Worm (Caenorhabditis elegans) whole organism, young adult: ENCODE results near the gene unc-53.

ENCODE experiments used
- B0035.1 ChIP-seq: sonication (generic microtip); optimal IDR thresholded peaks from 2 replicates; lab custom pipeline; 2016; ENCODE audit warnings: missing genetic modification characterization, mild to moderate bottlenecking, missing compliant biosample characterization, missing genotype, missing genetic modification reagents
- F22D6.2 ChIP-seq: sonication (generic microtip); optimal IDR thresholded peaks from 2 replicates; lab custom pipeline; 2016; ENCODE audit warnings: mild to moderate bottlenecking, missing genetic modification characterization, missing compliant biosample characterization
- F39B2.1 ChIP-seq: fragments of 200-800 bp; sonication (Bioruptor generic); IDR thresholded peaks from 2 replicates; pipeline ENCODE4 v1.3.6; 2022; ENCODE audit warnings: missing genetic modification reagents, missing genetic modification characterization, missing compliant biosample characterization
- F52B5.7 ChIP-seq: sonication (generic microtip); optimal IDR thresholded peaks from 2 replicates; lab custom pipeline; 2016; ENCODE audit warnings: mild to moderate bottlenecking, missing genetic modification characterization, missing compliant biosample characterization
- F55B11.4 ChIP-seq: sonication (generic microtip); optimal IDR thresholded peaks from 2 replicates; lab custom pipeline; 2016; ENCODE audit warnings: missing compliant biosample characterization, missing genetic modification characterization, borderline replicate concordance; ENCODE audit not compliant: insufficient read depth
- Y79H2A.3 ChIP-seq: fragments of 200-800 bp; sonication (Bioruptor generic); conservative IDR thresholded peaks from 2 replicates; pipeline ENCODE4 v1.3.6; 2022; ENCODE audit warnings: missing genetic modification reagents, missing genetic modification characterization, missing compliant biosample characterization
- ama-1 ChIP-seq, 3 experiments: fragments of 150-350 bp in 1 of 3; sonication (generic microtip) in 2 of 3; optimal IDR thresholded peaks; 2 replicates each; lab custom pipeline; 2014 to 2018; ENCODE audit warnings: missing biosample characterization in 2 of 3, missing genetic modification characterization in 2 of 3, missing genetic modification reagents in 2 of 3
- bed-1 ChIP-seq: fragments of 200-800 bp; sonication (Bioruptor generic); IDR thresholded peaks from 2 replicates; pipeline ENCODE4 v1.3.6; 2022; ENCODE audit warnings: missing genetic modification reagents, missing genetic modification characterization, missing compliant biosample characterization
- ceh-27 ChIP-seq: fragments of 200-800 bp; sonication (Bioruptor generic); optimal IDR thresholded peaks from 2 replicates; lab custom pipeline; 2018; ENCODE audit warnings: mild to moderate bottlenecking, missing genetic modification characterization, moderate library complexity, missing compliant biosample characterization
- ceh-79 ChIP-seq: sonication (generic microtip); optimal IDR thresholded peaks from 2 replicates; lab custom pipeline; 2017; ENCODE audit warnings: mild to moderate bottlenecking, missing genetic modification characterization, missing compliant biosample characterization
- die-1 ChIP-seq: sonication (generic microtip); optimal IDR thresholded peaks from 2 replicates; lab custom pipeline; 2016; ENCODE audit warnings: missing genotype, mild to moderate bottlenecking, missing genetic modification characterization, missing compliant biosample characterization
- fkh-3 ChIP-seq: sonication (generic microtip); optimal IDR thresholded peaks from 2 replicates; lab custom pipeline; 2016; ENCODE audit warnings: mild to moderate bottlenecking, missing genetic modification characterization, missing compliant biosample characterization
- hlh-12 ChIP-seq: sonication (generic microtip); optimal IDR thresholded peaks from 2 replicates; lab custom pipeline; 2016; ENCODE audit warnings: missing genetic modification characterization, missing compliant biosample characterization
- hrde-1 ChIP-seq: sonication (generic microtip); optimal IDR thresholded peaks from 2 replicates; lab custom pipeline; 2016; ENCODE audit warnings: missing genetic modification characterization, mild to moderate bottlenecking, missing compliant biosample characterization, moderate library complexity, missing genotype, missing genetic modification reagents, borderline replicate concordance
- lag-1 ChIP-seq: fragments of 200-800 bp; sonication (Bioruptor generic); IDR thresholded peaks from 2 replicates; pipeline ENCODE4 v1.3.6; 2022; ENCODE audit warnings: missing genetic modification reagents, missing genetic modification characterization, missing compliant biosample characterization
- let-607 ChIP-seq, 2 experiments: fragments of 200-800 bp in 1 of 2; sonication (Bioruptor generic) in 1 of 2; sonication (generic microtip) in 1 of 2; optimal IDR thresholded peaks; 2 replicates each; lab custom pipeline; 2016 to 2018; ENCODE audit warnings: mild to moderate bottlenecking in 2 of 2, missing compliant biosample characterization in 2 of 2, missing genetic modification characterization in 2 of 2, moderate library complexity in 2 of 2, missing genotype in 1 of 2
- lin-35 ChIP-seq, 3 experiments: fragments of 150-350 bp in 2 of 3; sonication (generic microtip) in 1 of 3; optimal IDR thresholded peaks; 2 replicates each; lab custom pipeline; 2014 to 2018; ENCODE audit warnings: missing biosample characterization in 3 of 3, missing genetic modification characterization in 3 of 3, missing genetic modification reagents in 3 of 3
- lin-40 ChIP-seq: sonication (generic microtip); optimal IDR thresholded peaks from 2 replicates; lab custom pipeline; 2016; ENCODE audit warnings: missing genetic modification characterization, mild to moderate bottlenecking, missing compliant biosample characterization, missing genotype, missing genetic modification reagents
- madf-10 ChIP-seq: sonication (generic microtip); optimal IDR thresholded peaks from 2 replicates; lab custom pipeline; 2016; ENCODE audit warnings: mild to moderate bottlenecking, missing genetic modification characterization, missing compliant biosample characterization
- madf-8 ChIP-seq: fragments of 200-800 bp; sonication (Bioruptor generic); conservative IDR thresholded peaks from 2 replicates; pipeline ENCODE4 v1.3.6; 2022; ENCODE audit warnings: missing genetic modification reagents, missing genetic modification characterization, missing compliant biosample characterization
- nfya-1 ChIP-seq: sonication (generic microtip); optimal IDR thresholded peaks from 2 replicates; lab custom pipeline; 2017; ENCODE audit warnings: antibody characterized with exemption, missing compliant biosample characterization, missing genetic modification characterization, borderline replicate concordance; ENCODE audit not compliant: insufficient read depth
- nhr-179 ChIP-seq: sonication (generic microtip); optimal IDR thresholded peaks from 2 replicates; lab custom pipeline; 2016; ENCODE audit warnings: mild to moderate bottlenecking, missing genetic modification characterization, missing compliant biosample characterization
- nhr-27 ChIP-seq: fragments of 200-800 bp; sonication (Bioruptor generic); optimal IDR thresholded peaks from 2 replicates; lab custom pipeline; 2018; ENCODE audit warnings: mild to moderate bottlenecking, missing genetic modification characterization, moderate library complexity, missing compliant biosample characterization
- nhr-80 ChIP-seq: sonication (generic microtip); optimal IDR thresholded peaks from 2 replicates; lab custom pipeline; 2016; ENCODE audit warnings: missing genetic modification characterization, missing compliant biosample characterization
- pbrm-1 ChIP-seq: fragments of 200-800 bp; sonication (Bioruptor generic); IDR thresholded peaks from 2 replicates; pipeline ENCODE4 v1.3.6; 2022; ENCODE audit warnings: missing genetic modification reagents, missing genetic modification characterization, missing compliant biosample characterization
- pha-4 ChIP-seq: fragments of 150-350 bp; sonication (generic microtip); optimal IDR thresholded peaks from 2 replicates; lab custom pipeline; 2014; ENCODE audit warnings: missing biosample characterization, missing genetic modification reagents, missing genetic modification characterization
- sea-2 ChIP-seq: fragments of 200-800 bp; sonication (Bioruptor generic); IDR thresholded peaks from 2 replicates; pipeline ENCODE4 v1.3.6; 2022; ENCODE audit warnings: missing genetic modification characterization, missing compliant biosample characterization
- snpc-1.3 ChIP-seq: sonication (generic microtip); optimal IDR thresholded peaks from 2 replicates; lab custom pipeline; 2017; ENCODE audit warnings: missing genetic modification characterization, mild to moderate bottlenecking, missing compliant biosample characterization, antibody characterized with exemption, moderate library complexity, missing genotype, missing genetic modification reagents; ENCODE audit not compliant: insufficient read depth
- snpc-3.4 ChIP-seq: sonication (generic microtip); optimal IDR thresholded peaks from 2 replicates; lab custom pipeline; 2017; ENCODE audit warnings: missing genetic modification characterization, mild to moderate bottlenecking, missing compliant biosample characterization, antibody characterized with exemption, moderate library complexity, missing genotype, missing genetic modification reagents
- tlf-1 ChIP-seq: fragments of 200-800 bp; sonication (Bioruptor generic); optimal IDR thresholded peaks from 2 replicates; lab custom pipeline; 2018; ENCODE audit warnings: mild to moderate bottlenecking, missing genetic modification characterization, missing compliant biosample characterization
- unc-130 ChIP-seq: sonication (generic microtip); optimal IDR thresholded peaks from 2 replicates; lab custom pipeline; 2016; ENCODE audit warnings: missing genetic modification reagents, missing genetic modification characterization, missing compliant biosample characterization
- zim-3 ChIP-seq: sonication (generic microtip); optimal IDR thresholded peaks from 2 replicates; lab custom pipeline; 2017; ENCODE audit warnings: mild to moderate bottlenecking, missing genetic modification characterization, moderate library complexity, missing compliant biosample characterization
- ztf-28 ChIP-seq: fragments of 200-800 bp; sonication (Bioruptor generic); IDR thresholded peaks from 2 replicates; pipeline ENCODE4 v1.3.6; 2022; ENCODE audit warnings: missing genetic modification reagents, missing genetic modification characterization, missing compliant biosample characterization

The unc-53 gene

DNA sequence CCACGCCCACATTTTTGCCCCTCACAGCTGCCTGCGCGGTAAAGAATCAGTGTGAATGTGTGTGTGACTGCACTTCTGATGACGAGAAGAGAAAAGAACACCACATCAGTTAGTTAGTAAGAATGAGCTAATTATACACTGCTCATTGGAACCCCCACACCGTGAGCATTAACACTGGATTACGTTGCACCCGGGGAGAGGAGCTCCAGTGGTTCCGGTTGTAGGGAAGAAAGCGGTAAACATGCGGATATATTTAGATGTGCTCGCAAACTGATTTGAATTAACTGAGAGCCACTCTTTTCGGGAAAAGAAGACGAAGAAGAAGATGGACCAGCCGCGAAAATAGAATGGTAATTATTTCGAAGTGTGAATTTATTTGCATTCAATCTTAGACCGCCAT, 2.5 kb downstream of the unc-53 start:
- TF ChIP-seq ztf-28 (GFP tag; lab: Robert Waterston, UW): no peak
- TF ChIP-seq ama-1 (optimal IDR thresholded peaks at IDR 0.05; lab: Kevin White, UChicago): no peak
- no peak for TF ChIP-seq ama-1 (GFP tag; optimal IDR thresholded peaks at IDR 0.05; lab: Kevin White, UChicago)
- TF ChIP-seq tlf-1 (GFP tag; lab: Kevin White, UChicago): no peak
- no peak for TF ChIP-seq hrde-1

DNA sequence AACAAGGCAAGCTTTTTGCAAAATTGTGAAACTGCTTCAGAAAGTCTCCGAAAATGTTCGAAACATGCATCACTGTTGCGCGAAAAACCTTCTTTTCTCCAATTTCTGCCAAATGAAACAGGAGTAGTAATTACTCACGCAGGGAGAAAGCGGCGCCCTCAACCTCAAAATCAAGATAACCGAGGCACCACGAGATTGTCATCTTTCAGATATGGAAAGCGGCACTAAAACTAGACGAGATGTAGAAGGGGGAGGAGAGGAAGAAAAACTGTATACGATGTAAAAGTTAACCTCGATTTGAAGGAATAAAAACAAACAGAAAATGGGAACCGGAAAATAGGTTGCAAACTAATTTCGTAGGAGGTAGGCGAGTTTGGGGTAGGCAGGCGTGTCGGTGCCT, 12.7 kb downstream of the unc-53 start:
- no peak for TF ChIP-seq sea-2
- TF ChIP-seq B0035.1: no peak
- TF ChIP-seq pha-4 (tag; lab: Kevin White, UChicago): no peak
- TF ChIP-seq F52B5.7: no peak
- TF ChIP-seq nhr-179 (tag; lab: Kevin White, UChicago): no peak
- TF ChIP-seq bed-1: no peak
- no peak for TF ChIP-seq ztf-28 (GFP tag; lab: Robert Waterston, UW)
- no peak for TF ChIP-seq Y79H2A.3
- TF ChIP-seq lin-35 (GFP tag; optimal IDR thresholded peaks at IDR 0.05; lab: Kevin White, UChicago): no peak
- no peak for TF ChIP-seq fkh-3 (tag; lab: Kevin White, UChicago)
- no peak for TF ChIP-seq snpc-3.4 (tag; lab: Kevin White, UChicago)
- TF ChIP-seq madf-10 (tag; lab: Kevin White, UChicago): no peak
- no peak for TF ChIP-seq unc-130 (GFP tag; lab: Kevin White, UChicago)
- no peak for TF ChIP-seq zim-3 (tag; lab: Kevin White, UChicago)
- TF ChIP-seq hlh-12 (tag; lab: Kevin White, UChicago): no peak
- TF ChIP-seq F22D6.2 (tag; lab: Kevin White, UChicago): no peak
- no peak for TF ChIP-seq nfya-1 (tag; lab: Kevin White, UChicago)
- TF ChIP-seq ceh-79 (tag; lab: Kevin White, UChicago): no peak
- no peak for TF ChIP-seq lin-40 (tag; lab: Kevin White, UChicago)
- TF ChIP-seq F39B2.1 (GFP tag; lab: Robert Waterston, UW): no peak

DNA sequence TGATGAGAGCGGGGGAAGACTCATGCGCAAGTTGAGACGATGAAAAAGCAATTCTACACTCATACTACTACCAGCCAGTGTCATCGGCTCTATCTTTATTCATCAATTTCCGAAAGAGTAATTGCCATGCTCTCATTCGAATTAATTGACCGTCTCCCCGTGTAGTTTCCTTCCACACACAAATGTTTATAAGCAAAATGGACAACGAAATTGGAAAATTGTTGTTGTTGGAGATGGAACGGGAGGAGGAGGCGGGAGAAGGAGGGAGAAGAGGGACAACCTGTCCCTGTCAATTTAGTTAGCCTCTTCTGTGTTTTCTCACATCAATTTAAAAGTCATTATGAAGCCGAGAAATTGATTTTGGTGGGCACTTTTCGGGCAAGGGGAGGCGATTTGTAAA, 16.7 kb downstream of the unc-53 start:
- TF ChIP-seq F39B2.1 (GFP tag; lab: Robert Waterston, UW) (no peak), ceh-27 (no peak), F22D6.2 (tag; lab: Kevin White, UChicago) (no peak), F55B11.4 (tag; lab: Kevin White, UChicago) (no peak), snpc-3.4 (tag; lab: Kevin White, UChicago) (no peak), unc-130 (GFP tag; lab: Kevin White, UChicago) (no peak), snpc-1.3 (tag; lab: Kevin White, UChicago) (no peak), madf-8 (GFP tag; lab: Robert Waterston, UW) (no peak), let-607 (tag; optimal IDR thresholded peaks at IDR 0.05; lab: Kevin White, UChicago) (no peak), die-1 (tag; lab: Kevin White, UChicago) (no peak), nhr-27 (tag; lab: Kevin White, UChicago) (no peak), pbrm-1 (GFP tag; lab: Robert Waterston, UW) (no peak), lag-1 (GFP tag; lab: Robert Waterston, UW) (no peak), pha-4 (tag; lab: Kevin White, UChicago) (no peak), nhr-80 (tag; lab: Kevin White, UChicago) (no peak)
